Worm (Caenorhabditis elegans) whole organism, late embryonic: ENCODE measurements around the gene zipt-7.1.

Experiments used
- F13H6.1 ChIP-seq: sonication (generic microtip); optimal IDR thresholded peaks from 2 replicates; lab custom pipeline; 2016; ENCODE audit warnings: missing genetic modification characterization, missing compliant biosample characterization
- K02D7.2 ChIP-seq: sonication (generic microtip); optimal IDR thresholded peaks from 2 replicates; lab custom pipeline; 2017; ENCODE audit warnings: mild to moderate bottlenecking, missing genetic modification characterization, missing compliant biosample characterization
- K09A11.1 ChIP-seq: sonication (generic microtip); optimal IDR thresholded peaks from 2 replicates; lab custom pipeline; 2017; ENCODE audit warnings: antibody characterized with exemption, mild to moderate bottlenecking, missing genetic modification characterization, missing compliant biosample characterization; ENCODE audit not compliant: insufficient read depth
- Y22D7AL.16 ChIP-seq: sonication (generic microtip); optimal IDR thresholded peaks from 2 replicates; lab custom pipeline; 2016; ENCODE audit warnings: missing genetic modification characterization, missing compliant biosample characterization
- ceh-18 ChIP-seq: sonication (generic microtip); optimal IDR thresholded peaks from 2 replicates; lab custom pipeline; 2016; ENCODE audit warnings: missing genetic modification characterization, missing compliant biosample characterization
- ceh-19 ChIP-seq: fragments of 200-800 bp; sonication (Bioruptor generic); optimal IDR thresholded peaks from 2 replicates; lab custom pipeline; 2018; ENCODE audit warnings: mild to moderate bottlenecking, missing genetic modification characterization, missing compliant biosample characterization
- ceh-22 ChIP-seq: sonication (generic microtip); optimal IDR thresholded peaks from 2 replicates; lab custom pipeline; 2017; ENCODE audit warnings: missing biosample characterization, missing genetic modification characterization
- ceh-30 ChIP-seq: fragments of 150-350 bp; optimal IDR thresholded peaks from 2 replicates; lab custom pipeline; 2014; ENCODE audit warnings: missing biosample characterization, missing genetic modification characterization
- ceh-34 ChIP-seq: sonication (generic microtip); optimal IDR thresholded peaks from 2 replicates; lab custom pipeline; 2016; ENCODE audit warnings: mild to moderate bottlenecking, missing genetic modification characterization, missing compliant biosample characterization
- ceh-45 ChIP-seq: fragments of 200-800 bp; sonication (Bioruptor generic); IDR thresholded peaks from 2 replicates; pipeline ENCODE4 v1.3.6; 2022; ENCODE audit warnings: missing genetic modification reagents, missing genetic modification characterization, missing compliant biosample characterization
- ceh-48 ChIP-seq: sonication (generic microtip); optimal IDR thresholded peaks from 2 replicates; lab custom pipeline; 2016; ENCODE audit warnings: missing genetic modification characterization, inconsistent platforms, missing compliant biosample characterization
- ceh-6 ChIP-seq: fragments of 200-800 bp; sonication (Bioruptor generic); optimal IDR thresholded peaks from 2 replicates; lab custom pipeline; 2018; ENCODE audit warnings: mild to moderate bottlenecking, missing genetic modification characterization, missing compliant biosample characterization
- dmd-4 ChIP-seq: sonication (generic microtip); optimal IDR thresholded peaks from 2 replicates; lab custom pipeline; 2016; ENCODE audit warnings: borderline replicate concordance, missing genetic modification characterization, missing compliant biosample characterization
- dve-1 ChIP-seq: sonication (generic microtip); optimal IDR thresholded peaks from 2 replicates; lab custom pipeline; 2017; ENCODE audit warnings: antibody characterized with exemption, mild to moderate bottlenecking, missing genetic modification characterization, missing compliant biosample characterization
- elt-2 ChIP-seq: sonication (generic microtip); optimal IDR thresholded peaks from 2 replicates; lab custom pipeline; 2016; ENCODE audit warnings: missing genetic modification reagents, missing genetic modification characterization, missing compliant biosample characterization
- ets-4 ChIP-seq: sonication (generic microtip); optimal IDR thresholded peaks from 2 replicates; lab custom pipeline; 2016; ENCODE audit warnings: missing genetic modification characterization, missing compliant biosample characterization
- eyg-1 ChIP-seq: sonication (generic microtip); optimal IDR thresholded peaks from 2 replicates; lab custom pipeline; 2016; ENCODE audit warnings: missing genotype, missing genetic modification characterization, missing compliant biosample characterization
- fax-1 ChIP-seq: sonication (generic microtip); optimal IDR thresholded peaks from 2 replicates; lab custom pipeline; 2016; ENCODE audit warnings: missing genotype, missing genetic modification characterization, missing compliant biosample characterization
- hlh-15 ChIP-seq: sonication (generic microtip); optimal IDR thresholded peaks from 2 replicates; lab custom pipeline; 2016; ENCODE audit warnings: missing genetic modification characterization, missing compliant biosample characterization
- hlh-6 ChIP-seq: sonication (generic microtip); optimal IDR thresholded peaks from 2 replicates; lab custom pipeline; 2016; ENCODE audit warnings: missing genotype, missing genetic modification characterization, missing compliant biosample characterization
- madf-2 ChIP-seq: sonication (generic microtip); optimal IDR thresholded peaks from 2 replicates; lab custom pipeline; 2017; ENCODE audit warnings: missing genetic modification characterization, missing compliant biosample characterization
- mec-3 ChIP-seq: sonication (generic microtip); optimal IDR thresholded peaks from 2 replicates; lab custom pipeline; 2016; ENCODE audit warnings: borderline replicate concordance, missing genetic modification characterization, missing compliant biosample characterization
- nfya-1 ChIP-seq: sonication (generic microtip); optimal IDR thresholded peaks from 2 replicates; lab custom pipeline; 2017; ENCODE audit warnings: missing genetic modification characterization, mild to moderate bottlenecking, missing compliant biosample characterization, antibody characterized with exemption, moderate library complexity
- nhr-11 ChIP-seq: fragments of 150-350 bp; optimal IDR thresholded peaks from 2 replicates; lab custom pipeline; 2014; ENCODE audit warnings: missing biosample characterization, missing genetic modification characterization
- nhr-232 ChIP-seq: sonication (generic microtip); optimal IDR thresholded peaks from 2 replicates; lab custom pipeline; 2016; ENCODE audit warnings: missing genetic modification characterization, missing compliant biosample characterization
- pag-3 ChIP-seq: sonication (generic microtip); optimal IDR thresholded peaks from 2 replicates; lab custom pipeline; 2016; ENCODE audit warnings: missing compliant biosample characterization, missing genetic modification characterization, borderline replicate concordance
- pax-1 ChIP-seq: fragments of 150-350 bp; optimal IDR thresholded peaks from 2 replicates; lab custom pipeline; 2014; ENCODE audit warnings: missing biosample characterization, missing genetic modification characterization
- pha-2 ChIP-seq: sonication (generic microtip); optimal IDR thresholded peaks from 2 replicates; lab custom pipeline; 2017; ENCODE audit warnings: mild to moderate bottlenecking, missing genetic modification characterization, missing compliant biosample characterization
- pha-4 ChIP-seq: fragments of 150-350 bp; optimal IDR thresholded peaks from 2 replicates; lab custom pipeline; 2018; ENCODE audit warnings: missing biosample characterization, missing genetic modification reagents, missing genetic modification characterization
- ref-2 ChIP-seq: sonication (generic microtip); optimal IDR thresholded peaks from 2 replicates; lab custom pipeline; 2016; ENCODE audit warnings: missing genetic modification characterization, missing compliant biosample characterization
- rnt-1 ChIP-seq: sonication (generic microtip); optimal IDR thresholded peaks from 2 replicates; lab custom pipeline; 2016; ENCODE audit warnings: missing genetic modification characterization, missing compliant biosample characterization
- sox-2 ChIP-seq: fragments of 200-800 bp; sonication (Bioruptor generic); IDR thresholded peaks from 2 replicates; pipeline ENCODE4 v1.3.6; 2022; ENCODE audit warnings: missing genetic modification reagents, missing genetic modification characterization, missing compliant biosample characterization
- ttx-3 ChIP-seq: sonication (generic microtip); optimal IDR thresholded peaks from 2 replicates; lab custom pipeline; 2016; ENCODE audit warnings: missing genetic modification reagents, missing genetic modification characterization, missing compliant biosample characterization
- unc-3 ChIP-seq, 2 experiments: fragments of 200-800 bp in 1 of 2; sonication (Bioruptor generic) in 1 of 2; sonication (generic microtip) in 1 of 2; conservative IDR thresholded peaks in 1 of 2; optimal IDR thresholded peaks in 1 of 2; 2 replicates each; pipeline versions ENCODE4 v1.3.6 to Lab custom; 2016 to 2022; ENCODE audit warnings: missing compliant biosample characterization in 2 of 2, missing genetic modification characterization in 2 of 2, missing genetic modification reagents in 1 of 2
- unc-42 ChIP-seq: sonication (generic microtip); optimal IDR thresholded peaks from 2 replicates; lab custom pipeline; 2016; ENCODE audit warnings: missing genotype, missing genetic modification characterization, missing compliant biosample characterization
- unc-86 ChIP-seq: sonication (generic microtip); optimal IDR thresholded peaks from 2 replicates; lab custom pipeline; 2016; ENCODE audit warnings: missing genetic modification characterization, missing compliant biosample characterization
- zip-5 ChIP-seq: sonication (generic microtip); optimal IDR thresholded peaks from 2 replicates; lab custom pipeline; 2016; ENCODE audit warnings: missing genetic modification characterization, missing compliant biosample characterization
- ztf-16 ChIP-seq: sonication (generic microtip); optimal IDR thresholded peaks from 2 replicates; lab custom pipeline; 2017; ENCODE audit warnings: missing genetic modification characterization, missing compliant biosample characterization

The zipt-7.1 gene

ce11 chrIV:17292350-17292749, 4.4 kb upstream of the zipt-7.1 start:
- TF ChIP-seq unc-86 (tag; lab: Kevin White, UChicago): no peak
- no peak for TF ChIP-seq ceh-30 (tag; lab: Kevin White, UChicago)
- no peak for TF ChIP-seq pha-4 (tag; lab: Kevin White, UChicago)
- no peak for TF ChIP-seq zip-5 (tag; lab: Kevin White, UChicago)
- TF ChIP-seq Y22D7AL.16 (tag; lab: Kevin White, UChicago): no peak
- TF ChIP-seq ceh-45 (GFP tag; lab: Robert Waterston, UW): no peak
- no peak for TF ChIP-seq dmd-4 (tag; lab: Kevin White, UChicago)
- TF ChIP-seq eyg-1 (tag; lab: Kevin White, UChicago): no peak
- no peak for TF ChIP-seq F13H6.1 (tag; lab: Kevin White, UChicago)

- TF ChIP-seq unc-42 (tag; lab: Kevin White, UChicago): peak; percentile 72
- TF ChIP-seq K02D7.2 (tag; lab: Kevin White, UChicago): no peak
- TF ChIP-seq K09A11.1: no peak
- TF ChIP-seq, all 69 proteins: peak for 1
Observed at ce11 chrIV:17291629-17292199, 3.8 kb upstream of the zipt-7.1 start, which contains the start of the genes T28F3.11 and slc-17.4. TSS of gene T28F3.11 (minus strand) at chrIV:17291679. TSS of gene slc-17.4 (minus strand) at chrIV:17291733.

DNA sequence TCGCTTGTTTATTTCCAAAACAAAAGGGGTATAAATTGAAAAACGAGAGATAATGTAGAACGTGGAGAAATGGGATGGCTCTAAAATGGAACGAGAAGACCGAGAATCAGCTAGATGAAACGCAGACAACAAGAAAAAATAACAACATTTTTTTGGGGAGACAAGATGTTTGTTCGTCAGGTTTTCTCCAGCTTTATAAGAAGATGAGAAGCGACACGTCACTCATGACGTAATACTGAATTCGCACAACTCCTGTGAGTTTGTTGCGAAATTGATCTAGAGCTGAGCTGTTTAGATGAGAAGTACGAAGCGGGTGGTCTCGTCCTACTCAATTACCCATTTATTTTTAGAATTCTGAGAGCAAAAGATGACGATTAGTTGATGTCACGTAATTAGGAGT, 2.7 kb downstream of the zipt-7.1 start:
- peak; percentile 17 for TF ChIP-seq unc-42 (tag; lab: Kevin White, UChicago)
- TF ChIP-seq ref-2 (tag; lab: Kevin White, UChicago): no peak
- TF ChIP-seq, all 69 proteins: peak for 1

- TF ChIP-seq unc-3 (GFP tag; conservative IDR thresholded peaks at IDR 0.05; lab: Robert Waterston, UW) (no peak), unc-3 (tag; optimal IDR thresholded peaks at IDR 0.05; lab: Kevin White, UChicago) (no peak), K02D7.2 (tag; lab: Kevin White, UChicago) (no peak), nfya-1 (tag; lab: Kevin White, UChicago) (no peak), rnt-1 (tag; lab: Kevin White, UChicago) (no peak), Y22D7AL.16 (tag; lab: Kevin White, UChicago) (no peak), pha-2 (no peak), madf-2 (no peak), ztf-16 (no peak), ceh-22 (tag; lab: Kevin White, UChicago) (no peak), ceh-30 (tag; lab: Kevin White, UChicago) (no peak), pax-1 (tag; lab: Kevin White, UChicago) (no peak), nhr-11 (no peak), hlh-15 (no peak), nhr-232 (tag; lab: Kevin White, UChicago) (no peak), fax-1 (tag; lab: Kevin White, UChicago) (no peak), ceh-34 (no peak), eyg-1 (tag; lab: Kevin White, UChicago) (no peak), ceh-18 (no peak), pag-3 (no peak)
Observed at ce11 chrIV:17284099-17284498, 3.8 kb downstream of the zipt-7.1 start, which contains the start of gene nra-1. TSS of gene nra-1 (minus strand) at chrIV:17284199.

ce11 chrIV:17281060-17282021, 6.6 kb downstream of the zipt-7.1 start:
- TF ChIP-seq sox-2 (GFP tag; lab: Robert Waterston, UW) (no peak), madf-2 (no peak), ceh-18 (no peak), fax-1 (tag; lab: Kevin White, UChicago) (no peak), mec-3 (tag; lab: Kevin White, UChicago) (no peak), ceh-19 (GFP tag; lab: Kevin White, UChicago) (no peak), dve-1 (tag; lab: Kevin White, UChicago) (no peak), hlh-15 (no peak), hlh-6 (tag; lab: Kevin White, UChicago) (no peak), ets-4 (tag; lab: Kevin White, UChicago) (no peak), ztf-16 (no peak), ceh-48 (tag; lab: Kevin White, UChicago) (no peak), nfya-1 (tag; lab: Kevin White, UChicago) (no peak), ttx-3 (tag; lab: Kevin White, UChicago) (no peak), elt-2 (tag; lab: Kevin White, UChicago) (no peak), pag-3 (no peak), ceh-6 (no peak)
